Fruit fly (Drosophila melanogaster) whole organism, embryonic: ENCODE results near the gene Cpr78Cb.

Experiments used
- Asciz ChIP-seq: fragments of 200-800 bp; sonication (Bioruptor generic); optimal IDR thresholded peaks from 2 replicates; lab custom pipeline; 2017; ENCODE audit warnings: missing biosample characterization, mild to moderate bottlenecking, missing genetic modification characterization, missing genetic modification reagents
- Atf3 ChIP-seq: fragments of 200-800 bp; sonication (Bioruptor generic); optimal IDR thresholded peaks from 3 replicates; lab custom pipeline; 2016; ENCODE audit warnings: missing biosample characterization, missing genetic modification characterization
- Atf6 ChIP-seq: fragments of 200-800 bp; sonication (Bioruptor generic); IDR thresholded peaks from 2 replicates; pipeline ENCODE4 v1.3.6; 2022; ENCODE audit warnings: missing biosample characterization, missing genetic modification characterization
- Bteb2 ChIP-seq: fragments of 200-800 bp; sonication (Bioruptor generic); optimal IDR thresholded peaks from 2 replicates; lab custom pipeline; 2016; ENCODE audit warnings: missing biosample characterization, missing genetic modification characterization
- CG10267 ChIP-seq: fragments of 200-800 bp; sonication (Bioruptor generic); optimal IDR thresholded peaks from 2 replicates; lab custom pipeline; 2018; ENCODE audit warnings: missing biosample characterization, mild to moderate bottlenecking, missing genetic modification characterization, moderate library complexity
- CG12769 ChIP-seq: fragments of 200-800 bp; sonication (Bioruptor generic); optimal IDR thresholded peaks from 2 replicates; lab custom pipeline; 2019; ENCODE audit warnings: missing biosample characterization, mild to moderate bottlenecking, missing genetic modification characterization, moderate library complexity
- CG13296 ChIP-seq: fragments of 200-800 bp; sonication (Bioruptor generic); optimal IDR thresholded peaks from 3 replicates; lab custom pipeline; 2018; ENCODE audit warnings: missing biosample characterization, mild to moderate bottlenecking, missing genetic modification characterization
- CG14965 ChIP-seq: fragments of 200-800 bp; sonication (Bioruptor generic); optimal IDR thresholded peaks from 2 replicates; lab custom pipeline; 2016; ENCODE audit warnings: missing biosample characterization, missing genetic modification characterization, borderline replicate concordance
- CG15073 ChIP-seq: fragments of 200-800 bp; sonication (Bioruptor generic); optimal IDR thresholded peaks from 2 replicates; lab custom pipeline; 2016; ENCODE audit warnings: missing biosample characterization, missing genetic modification characterization
- CG16779 ChIP-seq: fragments of 200-800 bp; sonication (Bioruptor generic); IDR thresholded peaks from 2 replicates; pipeline ENCODE4 v1.3.6; 2022; ENCODE audit warnings: missing biosample characterization, missing genetic modification characterization
- CG17385 ChIP-seq: fragments of 200-800 bp; sonication (Bioruptor generic); optimal IDR thresholded peaks from 3 replicates; lab custom pipeline; 2018; ENCODE audit warnings: missing biosample characterization, mild to moderate bottlenecking, missing genetic modification characterization
- CG17568 ChIP-seq: fragments of 200-800 bp; sonication (Bioruptor generic); optimal IDR thresholded peaks from 2 replicates; lab custom pipeline; 2018; ENCODE audit warnings: missing biosample characterization, mild to moderate bottlenecking, missing genetic modification characterization, moderate library complexity
- CG2202 ChIP-seq: fragments of 200-800 bp; sonication (Bioruptor generic); optimal IDR thresholded peaks from 2 replicates; lab custom pipeline; 2018; ENCODE audit warnings: missing biosample characterization, mild to moderate bottlenecking, missing genetic modification characterization
- CG42726 ChIP-seq: fragments of 200-800 bp; sonication (Bioruptor generic); IDR thresholded peaks from 2 replicates; pipeline ENCODE4 v1.3.6; 2022; ENCODE audit warnings: missing biosample characterization, missing genetic modification characterization; ENCODE audit not compliant: partially characterized antibody
- CG4282 ChIP-seq: fragments of 200-800 bp; sonication (Bioruptor generic); optimal IDR thresholded peaks from 2 replicates; lab custom pipeline; 2016; ENCODE audit warnings: missing biosample characterization, missing genetic modification characterization
- CG4854 ChIP-seq: fragments of 200-800 bp; sonication (Bioruptor generic); optimal IDR thresholded peaks from 2 replicates; lab custom pipeline; 2016; ENCODE audit warnings: missing biosample characterization, missing genetic modification characterization, inconsistent platforms
- CG6175 ChIP-seq: fragments of 200-800 bp; sonication (Bioruptor generic); IDR thresholded peaks from 3 replicates; pipeline ENCODE4 v1.3.6; 2022; ENCODE audit warnings: missing biosample characterization, missing genetic modification characterization
- CG7357 ChIP-seq: fragments of 200-800 bp; sonication (Bioruptor generic); IDR thresholded peaks from 3 replicates; pipeline ENCODE4 v1.3.6; 2022; ENCODE audit warnings: missing biosample characterization, missing genetic modification characterization
- D19B ChIP-seq: fragments of 200-800 bp; sonication (Bioruptor generic); optimal IDR thresholded peaks from 2 replicates; lab custom pipeline; 2017; ENCODE audit warnings: missing biosample characterization, mild to moderate bottlenecking, missing genetic modification characterization
- Doc2 ChIP-seq: fragments of 200-800 bp; sonication (Bioruptor generic); IDR thresholded peaks from 2 replicates; pipeline ENCODE4 v1.3.6; 2022; ENCODE audit warnings: missing biosample characterization, missing genetic modification characterization
- Dp ChIP-seq: fragments of 200-800 bp; sonication (Bioruptor generic); optimal IDR thresholded peaks from 2 replicates; lab custom pipeline; 2018; ENCODE audit warnings: missing biosample characterization, mild to moderate bottlenecking, missing genetic modification characterization, moderate library complexity
- Dref ChIP-seq: fragments of 200-800 bp; sonication (Bioruptor generic); IDR thresholded peaks from 2 replicates; pipeline ENCODE4 v1.3.6; 2022; ENCODE audit warnings: missing biosample characterization, missing genetic modification characterization
- Fer3 ChIP-seq: fragments of 200-800 bp; sonication (Bioruptor generic); optimal IDR thresholded peaks from 2 replicates; lab custom pipeline; 2018; ENCODE audit warnings: missing biosample characterization, mild to moderate bottlenecking, missing genetic modification characterization, moderate library complexity
- Hmx ChIP-seq: fragments of 200-800 bp; sonication (Bioruptor generic); optimal IDR thresholded peaks from 2 replicates; lab custom pipeline; 2016; ENCODE audit warnings: missing biosample characterization, missing genetic modification characterization
- Hr39 ChIP-seq: fragments of >200 bp; optimal IDR thresholded peaks from 2 replicates; lab custom pipeline; 2017
- Hsf ChIP-seq: fragments of 200-800 bp; sonication (Bioruptor generic); optimal IDR thresholded peaks from 3 replicates; lab custom pipeline; 2016; ENCODE audit warnings: missing biosample characterization, missing genetic modification characterization
- Jarid2 ChIP-seq: fragments of 200-800 bp; sonication (Bioruptor generic); optimal IDR thresholded peaks from 3 replicates; lab custom pipeline; 2017; ENCODE audit warnings: mild to moderate bottlenecking, missing biosample characterization, missing genetic modification reagents, missing genetic modification characterization
- Mes4 ChIP-seq: fragments of 200-800 bp; sonication (Bioruptor generic); optimal IDR thresholded peaks from 2 replicates; lab custom pipeline; 2016; ENCODE audit warnings: missing biosample characterization, missing genetic modification characterization
- NC2β ChIP-seq: fragments of 200-800 bp; sonication (Bioruptor generic); optimal IDR thresholded peaks from 2 replicates; lab custom pipeline; 2016; ENCODE audit warnings: missing biosample characterization, missing genetic modification characterization
- NFAT ChIP-seq: fragments of 200-800 bp; sonication (Bioruptor generic); IDR thresholded peaks from 2 replicates; pipeline ENCODE4 v1.3.6; 2022; ENCODE audit warnings: missing biosample characterization, missing genetic modification characterization
- Oaz ChIP-seq: fragments of 200-800 bp; sonication (Bioruptor generic); IDR thresholded peaks from 2 replicates; pipeline ENCODE4 v1.3.6; 2022; ENCODE audit warnings: missing biosample characterization, missing genetic modification characterization
- Sox102F ChIP-seq: fragments of 200-800 bp; sonication (Bioruptor generic); optimal IDR thresholded peaks from 2 replicates; lab custom pipeline; 2018; ENCODE audit warnings: missing biosample characterization, mild to moderate bottlenecking, missing genetic modification characterization, moderate library complexity
- Xrp1 ChIP-seq: fragments of 200-800 bp; sonication (Bioruptor generic); IDR thresholded peaks from 2 replicates; pipeline ENCODE4 v1.3.6; 2022; ENCODE audit warnings: missing biosample characterization, missing genetic modification characterization
- al ChIP-seq: fragments of 200-800 bp; sonication (Bioruptor generic); IDR thresholded peaks from 2 replicates; pipeline ENCODE4 v1.3.6; 2022; ENCODE audit warnings: missing biosample characterization, missing genetic modification characterization
- amos ChIP-seq: fragments of 200-800 bp; sonication (Bioruptor generic); IDR thresholded peaks from 2 replicates; pipeline ENCODE4 v1.3.6; 2022; ENCODE audit warnings: missing biosample characterization, missing genetic modification characterization; ENCODE audit not compliant: partially characterized antibody
- ap ChIP-seq: fragments of 200-800 bp; sonication (Bioruptor generic); IDR thresholded peaks from 2 replicates; pipeline ENCODE4 v1.3.6; 2022; ENCODE audit warnings: missing biosample characterization, missing genetic modification characterization
- br ChIP-seq: fragments of >200 bp; optimal IDR thresholded peaks from 2 replicates; lab custom pipeline; 2017
- cato ChIP-seq: fragments of 200-800 bp; sonication (Bioruptor generic); optimal IDR thresholded peaks from 2 replicates; lab custom pipeline; 2016; ENCODE audit warnings: missing biosample characterization, missing genetic modification characterization, borderline replicate concordance
- ci ChIP-seq: fragments of 200-800 bp; sonication (Bioruptor generic); IDR thresholded peaks from 3 replicates; pipeline ENCODE4 v1.3.6; 2022; ENCODE audit warnings: missing biosample characterization, missing genetic modification characterization
- corto ChIP-seq: fragments of 200-800 bp; sonication (Bioruptor generic); optimal IDR thresholded peaks from 2 replicates; lab custom pipeline; 2016; ENCODE audit warnings: missing biosample characterization, mild to moderate bottlenecking, missing genetic modification characterization, moderate library complexity
- dan ChIP-seq: fragments of 200-800 bp; sonication (Bioruptor generic); IDR thresholded peaks from 2 replicates; pipeline ENCODE4 v1.3.6; 2022; ENCODE audit warnings: missing biosample characterization, missing genetic modification characterization
- gro ChIP-seq: fragments of 200-800 bp; sonication (Bioruptor generic); optimal IDR thresholded peaks from 2 replicates; lab custom pipeline; 2016; ENCODE audit warnings: missing biosample characterization, missing genetic modification characterization
- jumu ChIP-seq: fragments of 200-800 bp; sonication (Bioruptor generic); optimal IDR thresholded peaks from 3 replicates; lab custom pipeline; 2016; ENCODE audit warnings: missing biosample characterization, missing genetic modification characterization
- kah ChIP-seq: fragments of 200-800 bp; sonication (Bioruptor generic); optimal IDR thresholded peaks from 2 replicates; lab custom pipeline; 2018; ENCODE audit warnings: missing biosample characterization, mild to moderate bottlenecking, missing genetic modification characterization
- kni ChIP-seq: fragments of 200-800 bp; sonication (Bioruptor generic); optimal IDR thresholded peaks from 3 replicates; lab custom pipeline; 2017; ENCODE audit warnings: mild to moderate bottlenecking, missing biosample characterization, missing genetic modification reagents, missing genetic modification characterization
- luna ChIP-seq: fragments of 200-800 bp; sonication (Bioruptor generic); optimal IDR thresholded peaks from 2 replicates; lab custom pipeline; 2016; ENCODE audit warnings: missing biosample characterization, missing genetic modification characterization
- nmo ChIP-seq: fragments of 200-800 bp; sonication (Bioruptor generic); optimal IDR thresholded peaks from 2 replicates; lab custom pipeline; 2018; ENCODE audit warnings: missing biosample characterization, mild to moderate bottlenecking, missing genetic modification characterization, moderate library complexity
- pum ChIP-seq: fragments of 200-800 bp; sonication (Bioruptor generic); optimal IDR thresholded peaks from 2 replicates; lab custom pipeline; 2016; ENCODE audit warnings: missing biosample characterization, missing genetic modification characterization
- rib ChIP-seq: fragments of 200-800 bp; sonication (Bioruptor generic); IDR thresholded peaks from 2 replicates; pipeline ENCODE4 v1.3.6; 2022; ENCODE audit warnings: missing biosample characterization, missing genetic modification characterization
- ro ChIP-seq: fragments of 200-800 bp; sonication (Bioruptor generic); IDR thresholded peaks from 2 replicates; pipeline ENCODE4 v1.3.6; 2022; ENCODE audit warnings: missing biosample characterization, missing genetic modification characterization
- stc ChIP-seq: fragments of 200-800 bp; sonication (Bioruptor generic); IDR thresholded peaks from 2 replicates; pipeline ENCODE4 v1.3.6; 2022; ENCODE audit warnings: missing biosample characterization, missing genetic modification characterization

The Cpr78Cb gene

DNA sequence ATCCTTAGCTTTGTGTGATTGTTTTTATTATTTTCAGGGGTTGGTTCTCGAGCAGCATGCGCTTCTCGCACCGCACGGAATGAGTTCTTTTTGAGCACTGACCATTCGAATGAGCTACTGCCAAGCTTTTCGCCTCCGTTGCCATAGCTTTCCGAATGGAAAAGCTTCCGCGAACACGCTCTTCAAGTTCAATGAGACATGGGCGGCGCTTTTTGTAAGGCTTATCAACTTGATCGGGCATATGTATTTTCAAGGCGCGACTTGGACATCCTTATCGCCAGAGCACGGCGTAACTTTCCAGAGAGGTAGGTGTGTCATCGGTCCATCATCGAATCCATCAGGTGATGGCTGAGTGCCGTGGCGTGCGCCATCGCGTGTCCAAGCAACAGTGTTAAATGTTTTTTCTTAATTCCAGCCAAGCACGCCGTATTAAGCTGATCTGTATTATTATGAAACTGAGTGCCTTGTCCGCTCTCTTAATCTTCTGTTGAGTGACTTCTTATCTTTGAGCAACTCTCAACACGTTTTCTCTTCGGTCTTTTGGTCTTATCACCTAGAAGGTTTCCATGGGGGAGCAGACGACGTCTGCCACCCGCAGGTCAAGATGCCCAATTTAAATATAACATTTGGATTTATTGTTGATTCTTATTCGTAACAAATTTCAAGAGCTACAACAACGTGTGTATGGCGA, 14.3 kb upstream of the Cpr78Cb start, which contains the start of gene AcCoAS:
AcCoAS (minus strand) TSS at position 368 of the 691 bp plus-strand sequence.
- 0 out of 2 replicates have a peak, but pooled peaks have one; percentile 44 for TF ChIP-seq CG16779 (GFP tag; lab: Robert Waterston, UW)
- no peak for TF ChIP-seq Mes4 (GFP tag; lab: Kevin White, UChicago)
- peak; percentile 67 for TF ChIP-seq CG12769 (tag; lab: Kevin White, UChicago)
- peak; percentile 51; the same call in 1 of the 2 replicates for TF ChIP-seq amos (GFP tag; lab: Robert Waterston, UW)
- no peak for TF ChIP-seq CG4854
- no peak for TF ChIP-seq Doc2 (GFP tag; lab: Robert Waterston, UW)
- TF ChIP-seq Atf3 (GFP tag; lab: Kevin White, UChicago), result no peak
- TF ChIP-seq CG6175, result no peak
- TF ChIP-seq stc (GFP tag; lab: Robert Waterston, UW), result 0 out of 2 replicates have a peak, but pooled peaks have one; percentile 35
- no peak for TF ChIP-seq ap (GFP tag; lab: Robert Waterston, UW)
- no peak for TF ChIP-seq CG15073
- TF ChIP-seq CG13296 (GFP tag; lab: Kevin White, UChicago), result peak; percentile 71
- no peak for TF ChIP-seq br (lab: Kevin White, UChicago)
- no peak for TF ChIP-seq CG7357 (GFP tag; lab: Robert Waterston, UW)
- no peak for TF ChIP-seq Hr39
- peak; percentile 51; the same call in 1 of the 2 replicates for TF ChIP-seq Atf6
- TF ChIP-seq kah (GFP tag; lab: Kevin White, UChicago), result no peak
- peak; percentile 13 for TF ChIP-seq jumu (GFP tag; lab: Kevin White, UChicago)
- no peak for TF ChIP-seq CG42726 (GFP tag; lab: Robert Waterston, UW)
- TF ChIP-seq Xrp1 (GFP tag; lab: Robert Waterston, UW), result no peak
- TF ChIP-seq CG14965 (GFP tag; lab: Kevin White, UChicago), result no peak
- TF ChIP-seq Oaz, result no peak
- peak; percentile 26 for TF ChIP-seq Hsf (GFP tag; lab: Kevin White, UChicago)
- peak; percentile 10 for TF ChIP-seq CG17568 (GFP tag; lab: Kevin White, UChicago)
- TF ChIP-seq kni (GFP tag; lab: Kevin White, UChicago), result no peak
- TF ChIP-seq nmo, result no peak
- TF ChIP-seq Bteb2 (GFP tag; lab: Kevin White, UChicago), result no peak
- TF ChIP-seq Sox102F, result no peak
- no peak for TF ChIP-seq cato (GFP tag; lab: Kevin White, UChicago)
- no peak for TF ChIP-seq al (GFP tag; lab: Robert Waterston, UW)
- no peak for TF ChIP-seq Hmx
- peak; percentile 52; the same call in 1 of the 2 replicates for TF ChIP-seq rib (GFP tag; lab: Robert Waterston, UW)
- TF ChIP-seq Dref (GFP tag; lab: Robert Waterston, UW), result no peak
- TF ChIP-seq ro (GFP tag; lab: Robert Waterston, UW), result no peak
- TF ChIP-seq CG4282 (GFP tag; lab: Kevin White, UChicago), result no peak
- peak; percentile 87 for TF ChIP-seq Jarid2 (GFP tag; lab: Kevin White, UChicago)
- no peak for TF ChIP-seq dan (GFP tag; lab: Robert Waterston, UW)
- peak; percentile 75 for TF ChIP-seq gro
- TF ChIP-seq ci (GFP tag; lab: Robert Waterston, UW), result no peak
- no peak for TF ChIP-seq corto (GFP tag; lab: Kevin White, UChicago)
- TF ChIP-seq NC2β (GFP tag; lab: Kevin White, UChicago), result no peak
- peak; percentile 14 for TF ChIP-seq Fer3 (tag; lab: Kevin White, UChicago)
- no peak for TF ChIP-seq CG2202
- no peak; the same call in 1 of the 2 replicates for TF ChIP-seq NFAT
- TF ChIP-seq pum (GFP tag; lab: Kevin White, UChicago), result no peak
- no peak for TF ChIP-seq CG10267 (tag; lab: Kevin White, UChicago)
- peak; percentile 29 for TF ChIP-seq CG17385 (GFP tag; lab: Kevin White, UChicago)
- TF ChIP-seq Dp (GFP tag; lab: Kevin White, UChicago), result no peak
- no peak for TF ChIP-seq luna
- no peak for TF ChIP-seq Asciz (GFP tag; lab: Kevin White, UChicago)
- TF ChIP-seq D19B (GFP tag; lab: Kevin White, UChicago), result no peak
